Fruit fly (Drosophila melanogaster) whole organism, pupa: ENCODE results near the gene CG11570.

ENCODE experiments used
- CG10348 ChIP-seq: fragments of 200-800 bp; sonication (Bioruptor generic); IDR thresholded peaks from 2 replicates; pipeline ENCODE4 v1.3.6; 2022; ENCODE audit warnings: missing biosample characterization, missing genetic modification characterization
- CG13204 ChIP-seq: fragments of 200-800 bp; sonication (Bioruptor generic); optimal IDR thresholded peaks from 2 replicates; lab custom pipeline; 2018; ENCODE audit warnings: missing biosample characterization, mild to moderate bottlenecking, missing genetic modification characterization, moderate library complexity
- CG14655 ChIP-seq: fragments of 200-800 bp; sonication (Bioruptor generic); optimal IDR thresholded peaks from 3 replicates; lab custom pipeline; 2017; ENCODE audit warnings: mild to moderate bottlenecking, missing biosample characterization, missing genetic modification reagents, missing genetic modification characterization
- CG17806 ChIP-seq: fragments of 200-800 bp; sonication (Bioruptor generic); optimal IDR thresholded peaks from 2 replicates; lab custom pipeline; 2018; ENCODE audit warnings: missing biosample characterization, mild to moderate bottlenecking, missing genetic modification characterization, moderate library complexity
- CG34367 ChIP-seq: fragments of 200-800 bp; sonication (Bioruptor generic); optimal IDR thresholded peaks from 2 replicates; lab custom pipeline; 2018; ENCODE audit warnings: missing biosample characterization, mild to moderate bottlenecking, missing genetic modification characterization
- CG9948 ChIP-seq: fragments of 200-800 bp; sonication (Bioruptor generic); optimal IDR thresholded peaks from 2 replicates; lab custom pipeline; 2018; ENCODE audit warnings: missing biosample characterization, mild to moderate bottlenecking, missing genetic modification characterization, moderate library complexity
- Snoo ChIP-seq: fragments of 200-800 bp; sonication (Bioruptor generic); optimal IDR thresholded peaks from 3 replicates; lab custom pipeline; 2017; ENCODE audit warnings: missing biosample characterization, mild to moderate bottlenecking, missing genetic modification characterization, inconsistent platforms
- fd96Ca ChIP-seq: fragments of 200-800 bp; sonication (Bioruptor generic); IDR thresholded peaks from 3 replicates; pipeline ENCODE4 v1.3.6; 2022; ENCODE audit warnings: missing biosample characterization, missing genetic modification characterization
- rn ChIP-seq: fragments of 200-800 bp; sonication (Bioruptor generic); IDR thresholded peaks from 2 replicates; pipeline ENCODE4 v1.3.6; 2022; ENCODE audit warnings: missing biosample characterization, missing genetic modification characterization

DNA sequence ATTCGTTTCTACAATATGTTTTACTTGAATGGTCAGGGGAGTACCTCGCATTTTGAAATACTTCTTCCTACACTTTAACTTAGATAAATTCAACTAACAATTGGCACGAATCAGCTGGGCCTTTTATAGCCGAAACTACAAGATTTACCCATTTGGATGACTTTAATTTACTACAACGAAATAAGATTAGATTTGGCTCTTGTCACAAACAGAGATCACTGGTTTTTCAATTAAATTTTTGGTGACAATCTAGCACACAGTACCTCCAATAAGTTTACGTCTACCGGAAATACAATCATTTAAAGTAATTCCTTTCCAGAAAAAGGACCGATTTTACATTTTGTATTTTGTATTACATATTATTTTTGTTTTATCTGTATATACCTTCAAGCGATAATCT lies 12.8 kb downstream of the CG11570 start, which contains the start of gene CG5883:
- TF ChIP-seq CG10348 (GFP tag; lab: Robert Waterston, UW): no peak
- TF ChIP-seq fd96Ca (GFP tag; lab: Robert Waterston, UW): no peak
- no peak for TF ChIP-seq CG34367 (tag; lab: Kevin White, UChicago)
- no peak for TF ChIP-seq Snoo (tag; lab: Kevin White, UChicago)
- TF ChIP-seq CG14655 (GFP tag; lab: Kevin White, UChicago): no peak
- no peak for TF ChIP-seq CG13204 (GFP tag; lab: Kevin White, UChicago)
- TF ChIP-seq rn (GFP tag; lab: Robert Waterston, UW): no peak
- TF ChIP-seq CG9948 (tag; lab: Kevin White, UChicago): no peak
- no peak for TF ChIP-seq CG17806 (tag; lab: Kevin White, UChicago)
